Worm (Caenorhabditis elegans) whole organism, L3 larva: ENCODE data around the gene F19H8.2.

Experiments used
- ama-1 ChIP-seq: fragments of 150-350 bp; optimal IDR thresholded peaks from 2 replicates; lab custom pipeline; 2018
- daf-12 ChIP-seq: fragments of 150-350 bp; optimal IDR thresholded peaks from 2 replicates; lab custom pipeline; 2014; ENCODE audit warnings: missing biosample characterization, missing genetic modification reagents, missing genetic modification characterization

- TF ChIP-seq ama-1 (no peak), daf-12 (tag; lab: Kevin White, UChicago) (no peak)
Observed at ce11 chrII:14580549-14580948, 25.1 kb downstream of the F19H8.2 start, which contains the start of the genes nspb-8 and nspb-9.
